Fruit fly (Drosophila melanogaster): ENCODE measurements around the gene CG13857.

DNA sequence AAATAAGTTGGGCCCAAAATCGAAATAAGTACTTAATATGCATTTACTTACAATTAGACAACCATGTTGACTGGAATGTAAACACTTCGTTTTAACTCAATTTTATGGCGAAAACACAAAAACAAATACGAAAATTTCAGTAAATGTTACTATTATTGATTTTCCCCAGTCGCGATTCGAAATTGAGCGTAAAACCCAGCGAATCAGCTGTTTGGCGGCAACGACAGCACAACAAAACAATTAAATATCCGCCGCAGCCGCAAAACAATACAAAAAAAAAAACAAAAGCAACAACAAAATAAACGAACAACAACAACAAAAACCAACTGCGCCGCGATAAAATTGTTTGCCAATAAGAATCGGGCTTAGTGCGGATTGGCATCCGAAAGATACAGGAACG is 4.3 kb downstream of the CG13857 start, which contains the start of the genes CAH8 and CG7059:
- TF ChIP-seq Myc (optimal IDR thresholded peaks at IDR 0.05): no peak
- TF ChIP-seq psq (optimal IDR thresholded peaks at IDR 0.05): no peak
- TF ChIP-seq h (optimal IDR thresholded peaks at IDR 0.05): no peak
- TF ChIP-seq Sin3A (optimal IDR thresholded peaks at IDR 0.05): no peak
- TF ChIP-seq insv (optimal IDR thresholded peaks at IDR 0.05): no peak

Data from Kc167 (cell line).